Worm (Caenorhabditis elegans): ENCODE measurements around the gene sre-18.
A peak's percentile ranks its signal among the peaks of the same experiment; 100 is the strongest.

Gene sre-18

ce11 chrIV:12207454-12207853 is 22.1 kb downstream of the sre-18 start:
- 0 out of 2 replicates have a peak, but pooled peaks have one; percentile 2 for TF ChIP-seq zfh-2 (GFP tag; conservative IDR thresholded peaks at IDR 0.05)
- no peak for TF ChIP-seq atf-7 (tag; optimal IDR thresholded peaks at IDR 0.05)

ce11 chrIV:12203968-12204367 is 25.6 kb downstream of the sre-18 start:
- 0 out of 2 replicates have a peak, but pooled peaks have one; percentile 72 for TF ChIP-seq cebp-2 (GFP tag; IDR thresholded peaks at IDR 0.05)
- no peak for TF ChIP-seq nfya-1 (tag; optimal IDR thresholded peaks at IDR 0.05; ENCODE audit: borderline replicate concordance, insufficient read depth)
- no peak for TF ChIP-seq tlf-1 (GFP tag; optimal IDR thresholded peaks at IDR 0.05)

ce11 chrIV:12202949-12203348 is 26.6 kb downstream of the sre-18 start, which contains the start of gene F35G2.1:
Gene F35G2.1, plus strand, starts transcription at chrIV:12203249.
- TF ChIP-seq attf-3 (GFP tag; conservative IDR thresholded peaks at IDR 0.05) (0 out of 2 replicates have a peak, but pooled peaks have one; percentile 8), F57A8.1 (GFP tag; optimal IDR thresholded peaks at IDR 0.05) (no peak)

ce11 chrIV:12202000-12202399 is 27.6 kb downstream of the sre-18 start:
- no peak for TF ChIP-seq let-526 (GFP tag; IDR thresholded peaks at IDR 0.05)
- TF ChIP-seq cebp-2 (GFP tag; IDR thresholded peaks at IDR 0.05) = peak; percentile 73; the same call in 1 of the 2 replicates
- TF ChIP-seq snpc-1.3 (tag; optimal IDR thresholded peaks at IDR 0.05; ENCODE audit: insufficient read depth) = no peak
- no peak for TF ChIP-seq F23B12.7 (tag; optimal IDR thresholded peaks at IDR 0.05; ENCODE audit: insufficient read depth)
- TF ChIP-seq Y56A3A.18 (GFP tag; IDR thresholded peaks at IDR 0.05) = peak; percentile 26; the same call in 1 of the 2 replicates
- no peak for TF ChIP-seq egrh-3 (GFP tag; IDR thresholded peaks at IDR 0.05)
- 0 out of 2 replicates have a peak, but pooled peaks have one; percentile 9 for TF ChIP-seq nfyb-1 (GFP tag; IDR thresholded peaks at IDR 0.05)
- TF ChIP-seq rcor-1 (GFP tag; IDR thresholded peaks at IDR 0.05) = no peak
- no peak for TF ChIP-seq lir-1 (GFP tag; conservative IDR thresholded peaks at IDR 0.05)
- TF ChIP-seq K12H6.12 (tag; optimal IDR thresholded peaks at IDR 0.05) = no peak
- no peak for TF ChIP-seq dpl-1 (GFP tag; optimal IDR thresholded peaks at IDR 0.05)
- 0 out of 2 replicates have a peak, but pooled peaks have one; percentile 66 for TF ChIP-seq bed-1 (GFP tag; IDR thresholded peaks at IDR 0.05)
- TF ChIP-seq dox-1 (GFP tag; IDR thresholded peaks at IDR 0.05) = no peak
- TF ChIP-seq atf-7 (tag; optimal IDR thresholded peaks at IDR 0.05) = no peak
- no peak for TF ChIP-seq Y53F4B.3 (GFP tag; IDR thresholded peaks at IDR 0.05)
- no peak for TF ChIP-seq attf-6 (GFP tag; IDR thresholded peaks at IDR 0.05)
- TF ChIP-seq tlf-1 (GFP tag; optimal IDR thresholded peaks at IDR 0.05) = no peak

- TF ChIP-seq him-1 (tag; optimal IDR thresholded peaks at IDR 0.05) (no peak), zfh-2 (GFP tag; conservative IDR thresholded peaks at IDR 0.05) (0 out of 2 replicates have a peak, but pooled peaks have one; percentile 26), egl-44 (GFP tag; IDR thresholded peaks at IDR 0.05) (peak; percentile 21; the same call in 1 of the 2 replicates)
Observed at ce11 chrIV:12200812-12201211, 28.8 kb downstream of the sre-18 start.

ce11 chrIV:12199538-12200158 is 29.9 kb downstream of the sre-18 start:
- no peak for TF ChIP-seq hlh-12 (tag; optimal IDR thresholded peaks at IDR 0.05)
- TF ChIP-seq lsy-27 (tag; optimal IDR thresholded peaks at IDR 0.05; ENCODE audit: borderline replicate concordance, insufficient read depth) = no peak
- TF ChIP-seq nfyb-1 (GFP tag; IDR thresholded peaks at IDR 0.05) = 0 out of 2 replicates have a peak, but pooled peaks have one; percentile 30
- no peak for TF ChIP-seq ceh-100 (GFP tag; IDR thresholded peaks at IDR 0.05)
- no peak for TF ChIP-seq him-1 (tag; optimal IDR thresholded peaks at IDR 0.05)
- no peak for TF ChIP-seq attf-6 (GFP tag; IDR thresholded peaks at IDR 0.05)
- TF ChIP-seq ztf-25 (GFP tag; IDR thresholded peaks at IDR 0.05) = no peak
- TF ChIP-seq B0035.1 (tag; optimal IDR thresholded peaks at IDR 0.05) = no peak
- TF ChIP-seq athp-1 (tag; optimal IDR thresholded peaks at IDR 0.05) = no peak
- TF ChIP-seq pbrm-1 (GFP tag; IDR thresholded peaks at IDR 0.05) = no peak
- no peak for TF ChIP-seq cebp-1 (GFP tag; IDR thresholded peaks at IDR 0.05)
- TF ChIP-seq cebp-1 (tag; optimal IDR thresholded peaks at IDR 0.05) = peak; percentile 43
- TF ChIP-seq ceh-27 (GFP tag; optimal IDR thresholded peaks at IDR 0.05) = no peak
- TF ChIP-seq xnd-1 (tag; optimal IDR thresholded peaks at IDR 0.05) = no peak
- TF ChIP-seq ekl-4 (GFP tag; IDR thresholded peaks at IDR 0.05) = no peak
- no peak for TF ChIP-seq F33H1.4 (GFP tag; IDR thresholded peaks at IDR 0.05)
- 0 out of 2 replicates have a peak, but pooled peaks have one; percentile 5 for TF ChIP-seq dox-1 (GFP tag; IDR thresholded peaks at IDR 0.05)
- no peak for TF ChIP-seq C06A6.2 (GFP tag; conservative IDR thresholded peaks at IDR 0.05)
- no peak for TF ChIP-seq let-526 (GFP tag; IDR thresholded peaks at IDR 0.05)
- no peak for TF ChIP-seq F52B5.7 (tag; optimal IDR thresholded peaks at IDR 0.05)

All from whole organism, young adult.